Fruit fly (Drosophila melanogaster): Measurements from ENCODE around the gene slx1.

dm6 chr3R:4612570-4612969 is 29.2 kb upstream of the slx1 start, which contains the start of gene 5-HT2A:
- TF ChIP-seq ttk (GFP tag; IDR thresholded peaks at IDR 0.05) (no peak), CTCF (GFP tag; optimal IDR thresholded peaks at IDR 0.05) (no peak), Atf6 (GFP tag; IDR thresholded peaks at IDR 0.05) (no peak), CG14965 (GFP tag; optimal IDR thresholded peaks at IDR 0.05; ENCODE audit: borderline replicate concordance) (no peak), Awh (GFP tag; IDR thresholded peaks at IDR 0.05) (no peak), Poxn (GFP tag; IDR thresholded peaks at IDR 0.05) (no peak), pb (GFP tag; optimal IDR thresholded peaks at IDR 0.05) (no peak), lov (optimal IDR thresholded peaks at IDR 0.05) (no peak), lov (GFP tag; IDR thresholded peaks at IDR 0.05) (no peak), CG30020 (tag; optimal IDR thresholded peaks at IDR 0.05) (no peak), CG18619 (GFP tag; optimal IDR thresholded peaks at IDR 0.05) (no peak)
